Fruit fly (Drosophila melanogaster) whole organism, wandering third instar larva: ENCODE measurements around the gene CG5506.

Source experiments
- Abd-B ChIP-seq: fragments of >200 bp; optimal IDR thresholded peaks from 2 replicates; lab custom pipeline; 2017; ENCODE audit warnings: missing biosample characterization, missing genetic modification characterization
- CG32264 ChIP-seq: fragments of 200-800 bp; sonication (Bioruptor generic); optimal IDR thresholded peaks from 2 replicates; lab custom pipeline; 2016; ENCODE audit warnings: missing biosample characterization, missing genetic modification characterization
- CG9705 ChIP-seq: fragments of 200-800 bp; sonication (Bioruptor generic); optimal IDR thresholded peaks from 2 replicates; lab custom pipeline; 2018; ENCODE audit warnings: missing biosample characterization, mild to moderate bottlenecking, missing genetic modification characterization
- CrebA ChIP-seq: fragments of 200-800 bp; sonication (Bioruptor generic); optimal IDR thresholded peaks from 2 replicates; lab custom pipeline; 2016; ENCODE audit warnings: missing biosample characterization, mild to moderate bottlenecking, missing genetic modification characterization, borderline replicate concordance
- Dfd ChIP-seq: fragments of >200 bp; optimal IDR thresholded peaks from 2 replicates; lab custom pipeline; 2017; ENCODE audit warnings: missing biosample characterization, missing genetic modification characterization
- Dif ChIP-seq: fragments of 200-275, 200-300 bp; sonication (Bioruptor generic); optimal IDR thresholded peaks from 2 replicates; lab custom pipeline; 2018; ENCODE audit warnings: missing biosample characterization, missing genetic modification characterization; ENCODE audit not compliant: partially characterized antibody
- GATAd ChIP-seq: sonication (Bioruptor generic); optimal IDR thresholded peaks from 2 replicates; lab custom pipeline; 2016; ENCODE audit warnings: missing biosample characterization, missing genetic modification characterization
- HLH106 ChIP-seq: fragments of 200-800 bp; optimal IDR thresholded peaks from 3 replicates; lab custom pipeline; 2019; ENCODE audit warnings: missing biosample characterization, mild to moderate bottlenecking, missing genetic modification characterization, moderate library complexity
- Hnf4 ChIP-seq: fragments of 200-800 bp; sonication (Bioruptor generic); optimal IDR thresholded peaks from 2 replicates; lab custom pipeline; 2016; ENCODE audit warnings: missing biosample characterization, mild to moderate bottlenecking, missing genetic modification characterization
- Hr78 ChIP-seq: fragments of >200 bp; optimal IDR thresholded peaks from 2 replicates; lab custom pipeline; 2017; ENCODE audit warnings: missing biosample characterization, missing genetic modification characterization
- Hr83 ChIP-seq: fragments of 200-300 bp; sonication (Bioruptor generic); optimal IDR thresholded peaks from 2 replicates; lab custom pipeline; 2016; ENCODE audit warnings: missing biosample characterization, mild to moderate bottlenecking, missing genetic modification characterization, moderate library complexity; ENCODE audit not compliant: poor library complexity, severe bottlenecking
- Jra ChIP-seq: sonication (Bioruptor generic); optimal IDR thresholded peaks from 2 replicates; lab custom pipeline; 2016; ENCODE audit warnings: missing biosample characterization, missing genetic modification characterization
- Mio ChIP-seq: sonication (Bioruptor generic); optimal IDR thresholded peaks from 2 replicates; lab custom pipeline; 2016; ENCODE audit warnings: missing biosample characterization, missing genetic modification characterization
- Myc ChIP-seq: fragments of >200 bp; optimal IDR thresholded peaks from 2 replicates; lab custom pipeline; 2017
- N ChIP-seq: fragments of >200 bp; optimal IDR thresholded peaks from 2 replicates; lab custom pipeline; 2018; ENCODE audit warnings: missing biosample characterization, missing external identifiers, missing genetic modification characterization
- OdsH ChIP-seq: fragments of 200-800 bp; sonication (Bioruptor generic); optimal IDR thresholded peaks from 2 replicates; lab custom pipeline; 2016; ENCODE audit warnings: missing biosample characterization, mild to moderate bottlenecking, missing genetic modification characterization
- Rel ChIP-seq, 2 experiments: fragments of 200-800 bp; sonication (Bioruptor generic) in 1 of 2; optimal IDR thresholded peaks; 2 replicates in 1 of 2; 3 replicates in 1 of 2; lab custom pipeline; 2016 to 2019; ENCODE audit warnings: mild to moderate bottlenecking in 2 of 2, missing biosample characterization in 2 of 2, missing genetic modification characterization in 2 of 2, moderate library complexity in 1 of 2
- Sp1 ChIP-seq: fragments of 200-800 bp; sonication (Bioruptor generic); optimal IDR thresholded peaks from 3 replicates; lab custom pipeline; 2019; ENCODE audit warnings: missing biosample characterization, mild to moderate bottlenecking, missing genetic modification characterization, moderate library complexity
- Vsx2 ChIP-seq: fragments of 200-300, 225-300 bp; sonication (Bioruptor generic); optimal IDR thresholded peaks from 2 replicates; lab custom pipeline; 2018; ENCODE audit warnings: missing biosample characterization, missing genetic modification characterization; ENCODE audit not compliant: partially characterized antibody
- br ChIP-seq: fragments of 200-800 bp; sonication (Bioruptor generic); optimal IDR thresholded peaks from 2 replicates; lab custom pipeline; 2016; ENCODE audit warnings: missing biosample characterization, missing genetic modification characterization
- brk ChIP-seq: fragments of 200-800 bp; sonication (Bioruptor generic); optimal IDR thresholded peaks from 2 replicates; lab custom pipeline; 2016; ENCODE audit warnings: missing biosample characterization, mild to moderate bottlenecking, missing genetic modification characterization
- dl ChIP-seq, 2 experiments: fragments of 175-275, 200-275 bp in 1 of 2; fragments of 200-275 bp in 1 of 2; sonication (Bioruptor generic); optimal IDR thresholded peaks; lab custom pipeline; 2018; ENCODE audit warnings: mild to moderate bottlenecking in 2 of 2, missing biosample characterization in 2 of 2, missing genetic modification characterization in 2 of 2, moderate library complexity in 2 of 2; ENCODE audit not compliant: partially characterized antibody in 2 of 2, insufficient read depth in 1 of 2
- dmrt93B ChIP-seq: fragments of 200-800 bp; sonication (Bioruptor generic); optimal IDR thresholded peaks from 2 replicates; lab custom pipeline; 2018; ENCODE audit warnings: missing biosample characterization, mild to moderate bottlenecking, missing genetic modification characterization
- dsf ChIP-seq: sonication (Bioruptor generic); optimal IDR thresholded peaks from 2 replicates; lab custom pipeline; 2016; ENCODE audit warnings: missing biosample characterization, missing genetic modification characterization, borderline replicate concordance
- ey ChIP-seq: fragments of 200-800 bp; sonication (Bioruptor generic); optimal IDR thresholded peaks from 2 replicates; lab custom pipeline; 2016; ENCODE audit warnings: missing biosample characterization, missing genetic modification characterization
- foxo ChIP-seq, 2 experiments: fragments of 200-800 bp; sonication (Bioruptor generic); optimal IDR thresholded peaks; 2 replicates in 1 of 2; 3 replicates in 1 of 2; lab custom pipeline; 2016 to 2017; ENCODE audit warnings: missing biosample characterization in 2 of 2, missing genetic modification characterization in 2 of 2
- fru ChIP-seq: fragments of 200-800 bp; sonication (Bioruptor generic); optimal IDR thresholded peaks from 3 replicates; lab custom pipeline; 2016; ENCODE audit warnings: missing biosample characterization, mild to moderate bottlenecking, missing genetic modification characterization
- h ChIP-seq: fragments of 200-800 bp; sonication (Bioruptor generic); optimal IDR thresholded peaks from 3 replicates; lab custom pipeline; 2016; ENCODE audit warnings: missing biosample characterization, mild to moderate bottlenecking, missing genetic modification characterization
- jim ChIP-seq: fragments of 175-275, 200-325 bp; sonication (Bioruptor generic); optimal IDR thresholded peaks from 2 replicates; lab custom pipeline; 2016; ENCODE audit warnings: missing biosample characterization, mild to moderate bottlenecking, missing genetic modification characterization
- lola ChIP-seq: fragments of >200 bp; optimal IDR thresholded peaks from 2 replicates; lab custom pipeline; 2017; ENCODE audit warnings: missing biosample characterization, missing genetic modification characterization
- pan ChIP-seq: fragments of >200 bp; optimal IDR thresholded peaks from 2 replicates; lab custom pipeline; 2017
- psq ChIP-seq: fragments of 200-800 bp; sonication (Bioruptor generic); optimal IDR thresholded peaks from 3 replicates; lab custom pipeline; 2017; ENCODE audit warnings: missing biosample characterization, mild to moderate bottlenecking, missing genetic modification characterization, moderate library complexity
- rgr ChIP-seq: fragments of 200-800 bp; sonication (Bioruptor generic); optimal IDR thresholded peaks from 3 replicates; lab custom pipeline; 2016; ENCODE audit warnings: missing biosample characterization, mild to moderate bottlenecking, missing genetic modification characterization
- sage ChIP-seq: fragments of 200-800 bp; sonication (Bioruptor generic); optimal IDR thresholded peaks from 2 replicates; lab custom pipeline; 2016; ENCODE audit warnings: missing biosample characterization, mild to moderate bottlenecking, missing genetic modification characterization
- sv ChIP-seq: fragments of 200-800 bp; sonication (Bioruptor generic); optimal IDR thresholded peaks from 3 replicates; lab custom pipeline; 2016; ENCODE audit warnings: missing biosample characterization, missing genetic modification characterization
- tai ChIP-seq: sonication (Bioruptor generic); optimal IDR thresholded peaks from 2 replicates; lab custom pipeline; 2016; ENCODE audit warnings: missing biosample characterization, missing genetic modification characterization
- usp ChIP-seq: fragments of >200 bp; optimal IDR thresholded peaks from 2 replicates; lab custom pipeline; 2017; ENCODE audit warnings: missing biosample characterization, missing genetic modification characterization
- woc ChIP-seq: sonication (Bioruptor generic); optimal IDR thresholded peaks from 2 replicates; lab custom pipeline; 2016; ENCODE audit warnings: missing biosample characterization, mild to moderate bottlenecking, missing genetic modification characterization

CG5506 gene

dm6 chr3L:17912448-17912847, 28.3 kb upstream of the CG5506 start, which contains the start of gene CG5290:
Gene CG5290, minus strand, starts transcription at chr3L:17912565.
- TF ChIP-seq brk (GFP tag; lab: Kevin White, UChicago), result peak; percentile 22
- TF ChIP-seq dl (GFP tag; optimal IDR thresholded peaks at IDR 0.05; lab: Kevin White, UChicago; ENCODE audit: insufficient read depth in 1 of 2, partially characterized antibody in 2 of 2), result no peak
- no peak for TF ChIP-seq dmrt93B
- TF ChIP-seq rgr (GFP tag; lab: Kevin White, UChicago), result peak; percentile 73
- no peak for TF ChIP-seq dsf (GFP tag; lab: Kevin White, UChicago)
- TF ChIP-seq sv (GFP tag; lab: Kevin White, UChicago), result peak; percentile 20
- TF ChIP-seq Jra (GFP tag; lab: Kevin White, UChicago), result peak; percentile 28
- TF ChIP-seq ey (GFP tag; lab: Kevin White, UChicago), result peak; percentile 40
- no peak for TF ChIP-seq Abd-B
- TF ChIP-seq OdsH (GFP tag; lab: Kevin White, UChicago), result peak; percentile 45
- TF ChIP-seq foxo (GFP tag; optimal IDR thresholded peaks at IDR 0.05; lab: Kevin White, UChicago), result peak in 1 of 2 experiments; percentile 49
- no peak for TF ChIP-seq Dif (GFP tag; lab: Kevin White, UChicago)
- TF ChIP-seq Vsx2 (GFP tag; lab: Kevin White, UChicago), result peak; percentile 54
- no peak for TF ChIP-seq sage (GFP tag; lab: Kevin White, UChicago)
- TF ChIP-seq Dfd (GFP tag; lab: Kevin White, UChicago), result no peak
- no peak for TF ChIP-seq CrebA (GFP tag; lab: Kevin White, UChicago)
- TF ChIP-seq usp, result no peak
- no peak for TF ChIP-seq pan (lab: Kevin White, UChicago)
- TF ChIP-seq HLH106 (tag; lab: Kevin White, UChicago), result peak; percentile 34
- TF ChIP-seq br, result peak; percentile 29
- no peak for TF ChIP-seq lola
- no peak for TF ChIP-seq Hr78 (GFP tag; lab: Kevin White, UChicago)
- no peak for TF ChIP-seq Hr83 (GFP tag; lab: Kevin White, UChicago)
- peak; percentile 31 for TF ChIP-seq GATAd (GFP tag; lab: Kevin White, UChicago)
- TF ChIP-seq CG32264 (GFP tag; lab: Kevin White, UChicago), result no peak
- TF ChIP-seq Sp1, result peak; percentile 35
- TF ChIP-seq jim (GFP tag; lab: Kevin White, UChicago), result no peak
- no peak for TF ChIP-seq N
- peak; percentile 64 for TF ChIP-seq tai (GFP tag; lab: Kevin White, UChicago)
- no peak for TF ChIP-seq CG9705
- no peak for TF ChIP-seq Rel (GFP tag; optimal IDR thresholded peaks at IDR 0.05; lab: Kevin White, UChicago)
- no peak for TF ChIP-seq Rel (tag; optimal IDR thresholded peaks at IDR 0.05; lab: Kevin White, UChicago)
- peak; percentile 32 for TF ChIP-seq psq (GFP tag; lab: Kevin White, UChicago)
- peak; percentile 66 for TF ChIP-seq Hnf4
- peak; percentile 31 for TF ChIP-seq h (GFP tag; lab: Kevin White, UChicago)
- peak; percentile 45 for TF ChIP-seq woc (GFP tag; lab: Kevin White, UChicago)
- TF ChIP-seq Myc (lab: Kevin White, UChicago), result peak; percentile 22
- peak; percentile 49 for TF ChIP-seq fru (GFP tag; lab: Kevin White, UChicago)
- no peak for TF ChIP-seq Mio (GFP tag; lab: Kevin White, UChicago)

dm6 chr3L:17907609-17908160, 23.5 kb upstream of the CG5506 start, which contains the start of the genes Prestin and Wdr92:
Gene Prestin, minus strand, starts transcription at chr3L:17907812.
Gene Wdr92, plus strand, starts transcription at chr3L:17908143.
- no peak for TF ChIP-seq Mio (GFP tag; lab: Kevin White, UChicago)
- no peak for TF ChIP-seq Hr78 (GFP tag; lab: Kevin White, UChicago)
- TF ChIP-seq usp, result no peak
- TF ChIP-seq sv (GFP tag; lab: Kevin White, UChicago), result no peak
- peak; percentile 58 for TF ChIP-seq h (GFP tag; lab: Kevin White, UChicago)
- no peak for TF ChIP-seq CG9705
- no peak for TF ChIP-seq CrebA (GFP tag; lab: Kevin White, UChicago)
- no peak for TF ChIP-seq Vsx2 (GFP tag; lab: Kevin White, UChicago)
- no peak for TF ChIP-seq dmrt93B
- TF ChIP-seq tai (GFP tag; lab: Kevin White, UChicago), result peak; percentile 16
- peak; percentile 12 for TF ChIP-seq Jra (GFP tag; lab: Kevin White, UChicago)
- peak; percentile 25 for TF ChIP-seq Dif (GFP tag; lab: Kevin White, UChicago)
- TF ChIP-seq Rel (GFP tag; optimal IDR thresholded peaks at IDR 0.05; lab: Kevin White, UChicago), result no peak
- TF ChIP-seq Rel (tag; optimal IDR thresholded peaks at IDR 0.05; lab: Kevin White, UChicago), result peak; percentile 63
- no peak for TF ChIP-seq Dfd (GFP tag; lab: Kevin White, UChicago)
- no peak for TF ChIP-seq lola
- peak; percentile 8 for TF ChIP-seq br
- no peak for TF ChIP-seq Myc (lab: Kevin White, UChicago)
- TF ChIP-seq HLH106 (tag; lab: Kevin White, UChicago), result peak; percentile 0
- no peak for TF ChIP-seq GATAd (GFP tag; lab: Kevin White, UChicago)
- no peak for TF ChIP-seq pan (lab: Kevin White, UChicago)
- TF ChIP-seq woc (GFP tag; lab: Kevin White, UChicago), result peak; percentile 49
- TF ChIP-seq sage (GFP tag; lab: Kevin White, UChicago), result peak; percentile 40
- TF ChIP-seq Hr83 (GFP tag; lab: Kevin White, UChicago), result peak; percentile 73
- no peak for TF ChIP-seq psq (GFP tag; lab: Kevin White, UChicago)
- TF ChIP-seq foxo (GFP tag; optimal IDR thresholded peaks at IDR 0.05; lab: Kevin White, UChicago), result peak; percentile 31 to 35
- TF ChIP-seq jim (GFP tag; lab: Kevin White, UChicago), result peak; percentile 25
- TF ChIP-seq brk (GFP tag; lab: Kevin White, UChicago), result peak; percentile 75
- no peak for TF ChIP-seq N
- no peak for TF ChIP-seq CG32264 (GFP tag; lab: Kevin White, UChicago)
- peak; percentile 53 for TF ChIP-seq Sp1
- peak; percentile 52 for TF ChIP-seq fru (GFP tag; lab: Kevin White, UChicago)
- TF ChIP-seq dl (GFP tag; optimal IDR thresholded peaks at IDR 0.05; lab: Kevin White, UChicago; ENCODE audit: insufficient read depth in 1 of 2, partially characterized antibody in 2 of 2), result peak in 1 of 2 experiments; percentile 23
- TF ChIP-seq Hnf4, result peak; percentile 52
- peak; percentile 9 for TF ChIP-seq ey (GFP tag; lab: Kevin White, UChicago)
- TF ChIP-seq rgr (GFP tag; lab: Kevin White, UChicago), result peak; percentile 31
- TF ChIP-seq OdsH (GFP tag; lab: Kevin White, UChicago), result no peak
- peak; percentile 17 for TF ChIP-seq dsf (GFP tag; lab: Kevin White, UChicago)
- no peak for TF ChIP-seq Abd-B
